Worm (Caenorhabditis elegans) whole organism, mixed stage, embryonic: ENCODE results near the gene cpr-8.

Experiments
- bed-3 ChIP-seq: fragments of 200-800 bp; sonication (Bioruptor generic); optimal IDR thresholded peaks from 3 replicates; lab custom pipeline; 2018; ENCODE audit warnings: mild to moderate bottlenecking, missing genetic modification characterization, moderate library complexity, missing compliant biosample characterization
- blmp-1 ChIP-seq: fragments of 150-350 bp; optimal IDR thresholded peaks from 2 replicates; lab custom pipeline; 2014; ENCODE audit warnings: missing biosample characterization, missing genetic modification characterization
- ceh-39 ChIP-seq: fragments of 150-350 bp; optimal IDR thresholded peaks from 2 replicates; lab custom pipeline; 2014; ENCODE audit warnings: missing biosample characterization, missing genetic modification characterization
- ceh-43 ChIP-seq: fragments of 200-800 bp; sonication (Bioruptor generic); optimal IDR thresholded peaks from 2 replicates; lab custom pipeline; 2018; ENCODE audit warnings: mild to moderate bottlenecking, missing genetic modification characterization, moderate library complexity, missing compliant biosample characterization
- ceh-83 ChIP-seq: fragments of 200-800 bp; sonication (Bioruptor generic); optimal IDR thresholded peaks from 2 replicates; lab custom pipeline; 2018; ENCODE audit warnings: mild to moderate bottlenecking, missing genetic modification characterization, missing compliant biosample characterization
- ces-1 ChIP-seq: fragments of 150-350 bp; optimal IDR thresholded peaks from 2 replicates; lab custom pipeline; 2014; ENCODE audit warnings: missing biosample characterization, missing genetic modification reagents, missing genetic modification characterization
- cnd-1 ChIP-seq: fragments of 200-800 bp; sonication (Bioruptor generic); optimal IDR thresholded peaks from 2 replicates; lab custom pipeline; 2018; ENCODE audit warnings: mild to moderate bottlenecking, missing genetic modification characterization, missing compliant biosample characterization
- drap-1 ChIP-seq: fragments of 200-800 bp; sonication (Bioruptor generic); optimal IDR thresholded peaks from 3 replicates; lab custom pipeline; 2018; ENCODE audit warnings: mild to moderate bottlenecking, missing genetic modification characterization, missing compliant biosample characterization
- elt-1 ChIP-seq: sonication (generic microtip); optimal IDR thresholded peaks from 2 replicates; lab custom pipeline; 2017; ENCODE audit warnings: missing genetic modification characterization, mild to moderate bottlenecking, missing compliant biosample characterization, antibody characterized with exemption, moderate library complexity, borderline replicate concordance; ENCODE audit not compliant: insufficient read depth
- elt-3 ChIP-seq: fragments of 150-350 bp; optimal IDR thresholded peaks from 2 replicates; lab custom pipeline; 2014; ENCODE audit warnings: missing biosample characterization, missing genetic modification characterization
- flh-1 ChIP-seq: fragments of 200-800 bp; sonication (Bioruptor generic); optimal IDR thresholded peaks from 2 replicates; lab custom pipeline; 2018; ENCODE audit warnings: mild to moderate bottlenecking, missing genetic modification characterization, moderate library complexity, missing compliant biosample characterization
- hlh-1 ChIP-seq: fragments of 150-350 bp; optimal IDR thresholded peaks from 2 replicates; lab custom pipeline; 2014; ENCODE audit warnings: missing biosample characterization, missing genetic modification reagents, missing genetic modification characterization
- lin-32 ChIP-seq: fragments of 200-800 bp; sonication (Bioruptor generic); optimal IDR thresholded peaks from 2 replicates; lab custom pipeline; 2018; ENCODE audit warnings: mild to moderate bottlenecking, missing genetic modification characterization, missing compliant biosample characterization
- mab-5 ChIP-seq: fragments of 150-350 bp; optimal IDR thresholded peaks from 2 replicates; lab custom pipeline; 2014; ENCODE audit warnings: missing biosample characterization, missing genetic modification characterization
- mls-2 ChIP-seq: sonication (generic microtip); optimal IDR thresholded peaks from 2 replicates; lab custom pipeline; 2016; ENCODE audit warnings: mild to moderate bottlenecking, missing genetic modification characterization, moderate library complexity, missing compliant biosample characterization
- nhr-12 ChIP-seq: fragments of 150-350 bp; optimal IDR thresholded peaks from 2 replicates; lab custom pipeline; 2014; ENCODE audit warnings: missing biosample characterization, missing genetic modification characterization
- nhr-28 ChIP-seq: fragments of 150-350 bp; optimal IDR thresholded peaks from 2 replicates; lab custom pipeline; 2014; ENCODE audit warnings: missing biosample characterization, missing genetic modification characterization
- nhr-76 ChIP-seq: sonication (generic microtip); optimal IDR thresholded peaks from 2 replicates; lab custom pipeline; 2017; ENCODE audit warnings: missing biosample characterization, missing genetic modification characterization
- sem-2 ChIP-seq: fragments of 200-800 bp; sonication (Bioruptor generic); optimal IDR thresholded peaks from 2 replicates; lab custom pipeline; 2018; ENCODE audit warnings: mild to moderate bottlenecking, missing genetic modification characterization, missing compliant biosample characterization
- snpc-4 ChIP-seq: fragments of 150-350 bp; optimal IDR thresholded peaks from 2 replicates; lab custom pipeline; 2014; ENCODE audit warnings: missing biosample characterization, missing genetic modification characterization
- tbx-8 ChIP-seq: fragments of 200-800 bp; sonication (Bioruptor generic); optimal IDR thresholded peaks from 2 replicates; lab custom pipeline; 2018; ENCODE audit warnings: mild to moderate bottlenecking, missing genetic modification characterization, moderate library complexity, missing compliant biosample characterization
- unc-62 ChIP-seq: fragments of 150-350 bp; optimal IDR thresholded peaks from 2 replicates; lab custom pipeline; 2014; ENCODE audit warnings: missing biosample characterization, missing genetic modification reagents, missing genetic modification characterization
- zip-8 ChIP-seq: fragments of 150-350 bp; optimal IDR thresholded peaks from 2 replicates; lab custom pipeline; 2014; ENCODE audit warnings: missing biosample characterization, missing genetic modification characterization
- ztf-11 ChIP-seq: fragments of 150-350 bp; optimal IDR thresholded peaks from 2 replicates; lab custom pipeline; 2014; ENCODE audit warnings: missing biosample characterization, missing genetic modification characterization

cpr-8 gene

DNA sequence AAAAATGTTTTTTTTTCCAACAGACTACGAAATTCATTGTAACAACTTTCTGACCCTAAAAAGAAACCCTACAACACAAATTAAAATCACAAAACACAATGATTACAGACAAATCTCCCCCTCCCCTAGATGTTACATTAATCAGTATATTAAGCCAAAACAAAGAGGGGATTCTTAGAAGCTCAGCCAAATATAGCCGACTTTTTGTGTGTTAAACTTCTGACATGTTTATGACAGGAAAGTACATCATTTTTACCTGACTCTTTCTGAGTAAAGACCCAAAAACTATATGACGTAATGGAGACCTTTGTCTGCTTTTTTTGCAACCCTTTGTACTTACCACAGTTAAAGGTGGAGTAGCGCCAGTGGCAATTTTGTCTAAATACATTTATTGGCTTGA, 14.3 kb upstream of the cpr-8 start:
- no peak for TF ChIP-seq ceh-83 (GFP tag; lab: Kevin White, UChicago)
- no peak for TF ChIP-seq nhr-28

ce11 chrV:1131880-1132623, 2.4 kb upstream of the cpr-8 start, which contains the start of gene W07B8.4:
Gene W07B8.4, minus strand, starts transcription at chrV:1131930.
- TF ChIP-seq bed-3 (GFP tag; lab: Kevin White, UChicago) = no peak

DNA sequence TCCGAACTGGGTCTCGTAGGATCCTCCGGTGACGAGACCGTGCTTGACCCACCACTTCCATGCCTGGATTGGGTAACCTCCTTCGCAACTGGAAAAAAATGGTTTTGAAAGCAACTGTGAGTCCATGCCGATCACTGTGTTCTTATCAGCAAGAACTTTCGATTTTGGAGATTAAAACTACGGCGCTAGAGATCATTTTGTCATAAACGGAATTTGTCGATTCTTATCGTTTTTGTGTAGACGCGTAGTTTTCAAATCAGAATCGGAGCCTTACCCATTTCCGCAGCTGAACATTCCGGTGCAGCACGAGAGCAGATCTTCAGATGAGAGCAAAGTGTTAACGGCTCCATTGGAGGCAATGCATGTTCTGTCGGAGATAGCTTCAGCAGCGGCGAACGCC, 1.2 kb upstream of the cpr-8 start:
- TF ChIP-seq nhr-12 (tag; lab: Kevin White, UChicago) = no peak
- no peak for TF ChIP-seq unc-62
- TF ChIP-seq blmp-1 (tag; lab: Kevin White, UChicago) = no peak
- TF ChIP-seq bed-3 (GFP tag; lab: Kevin White, UChicago) = no peak

DNA sequence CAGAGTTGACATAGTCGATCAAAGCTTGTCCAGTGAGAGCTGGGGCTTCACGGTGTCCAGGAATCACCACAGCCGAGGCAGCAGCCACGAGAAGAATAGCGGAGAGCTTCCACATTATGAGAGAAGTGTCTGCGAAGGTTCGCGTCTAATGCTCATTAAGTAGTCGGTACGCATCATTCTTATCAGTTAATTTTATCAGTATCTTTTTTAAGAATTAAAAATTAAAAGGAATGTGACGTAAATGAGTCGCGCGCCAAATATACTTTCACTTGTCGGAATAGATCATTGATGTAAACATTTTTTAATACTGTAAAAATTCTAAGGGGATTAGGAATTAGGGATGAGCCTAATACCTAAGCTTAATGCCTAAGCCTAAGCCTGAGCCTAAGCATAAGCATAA, 562 bp upstream of the cpr-8 start, which contains the start of gene cpr-5:
Gene cpr-5, minus strand, starts transcription at position 197 of the 400 bp plus-strand sequence.
- no peak for TF ChIP-seq ces-1 (GFP tag; lab: Kevin White, UChicago)

- TF ChIP-seq tbx-8 (GFP tag; lab: Kevin White, UChicago) (no peak), drap-1 (no peak), snpc-4 (no peak), nhr-28 (no peak), ceh-43 (GFP tag; lab: Kevin White, UChicago) (no peak), ces-1 (GFP tag; lab: Kevin White, UChicago) (no peak), cnd-1 (tag; lab: Kevin White, UChicago) (no peak), sem-2 (GFP tag; lab: Kevin White, UChicago) (no peak), elt-3 (tag; lab: Kevin White, UChicago) (no peak), ztf-11 (tag; lab: Kevin White, UChicago) (no peak), nhr-76 (no peak), elt-1 (tag; lab: Kevin White, UChicago) (no peak), ceh-39 (tag; lab: Kevin White, UChicago) (no peak)
Observed at ce11 chrV:1140806-1141205, 6.4 kb downstream of the cpr-8 start.

ce11 chrV:1141433-1141832, 7.0 kb downstream of the cpr-8 start, which contains the start of gene cutl-22:
Gene cutl-22, plus strand, starts transcription at chrV:1141733.
- TF ChIP-seq nhr-76 (no peak), ztf-11 (tag; lab: Kevin White, UChicago) (no peak), blmp-1 (tag; lab: Kevin White, UChicago) (no peak), mab-5 (tag; lab: Kevin White, UChicago) (no peak), hlh-1 (no peak), unc-62 (no peak), lin-32 (GFP tag; lab: Kevin White, UChicago) (no peak), nhr-28 (no peak), zip-8 (tag; lab: Kevin White, UChicago) (no peak)

DNA sequence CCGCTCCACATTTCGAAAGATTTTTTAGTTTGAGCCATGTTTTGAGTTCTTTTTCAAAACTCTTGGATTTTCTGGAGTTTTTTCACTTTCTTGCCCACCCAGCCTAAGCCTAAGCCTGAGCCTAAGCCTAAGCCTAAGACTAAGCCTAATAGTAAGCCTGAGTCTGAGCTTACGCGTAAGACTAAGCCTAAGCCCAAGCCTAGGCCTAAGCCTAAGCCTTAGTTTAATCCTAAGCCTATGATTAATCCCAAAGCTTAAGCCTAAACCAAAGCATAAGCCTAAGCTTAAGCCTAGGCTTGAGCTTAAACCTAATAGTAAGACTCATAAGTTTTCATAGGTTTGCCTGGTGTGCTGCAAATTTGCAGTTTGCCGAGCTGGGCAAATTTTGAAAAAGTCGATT, 7.8 kb downstream of the cpr-8 start:
- TF ChIP-seq blmp-1 (tag; lab: Kevin White, UChicago) = no peak
- no peak for TF ChIP-seq nhr-28
- TF ChIP-seq sem-2 (GFP tag; lab: Kevin White, UChicago) = no peak
- TF ChIP-seq mls-2 = no peak
- no peak for TF ChIP-seq unc-62
- no peak for TF ChIP-seq flh-1 (GFP tag; lab: Kevin White, UChicago)
